Worm (Caenorhabditis elegans) whole organism, L2 larva: ENCODE data around the gene F17H10.2.

Experiments
- C34F6.9 ChIP-seq: fragments of 150-350 bp; optimal IDR thresholded peaks from 2 replicates; lab custom pipeline; 2014; ENCODE audit warnings: missing biosample characterization, missing genetic modification characterization
- F13H6.1 ChIP-seq: sonication (generic microtip); optimal IDR thresholded peaks from 2 replicates; lab custom pipeline; 2016; ENCODE audit warnings: missing genetic modification characterization, missing compliant biosample characterization
- R02D3.7 ChIP-seq: fragments of 150-350 bp; optimal IDR thresholded peaks from 2 replicates; lab custom pipeline; 2014; ENCODE audit warnings: missing biosample characterization, missing genetic modification characterization
- Y55F3AM.14 ChIP-seq: fragments of 200-800 bp; sonication (Bioruptor generic); optimal IDR thresholded peaks from 2 replicates; lab custom pipeline; 2018; ENCODE audit warnings: mild to moderate bottlenecking, missing genetic modification characterization, missing compliant biosample characterization
- alr-1 ChIP-seq: fragments of 150-350 bp; optimal IDR thresholded peaks from 2 replicates; lab custom pipeline; 2014; ENCODE audit warnings: missing biosample characterization, missing genetic modification characterization
- aly-2 ChIP-seq: fragments of 150-350 bp; optimal IDR thresholded peaks from 2 replicates; lab custom pipeline; 2014; ENCODE audit warnings: missing biosample characterization, missing genetic modification characterization
- ama-1 ChIP-seq: fragments of 150-350 bp; optimal IDR thresholded peaks from 2 replicates; lab custom pipeline; 2018; ENCODE audit warnings: inconsistent platforms
- blmp-1 ChIP-seq: sonication (generic microtip); optimal IDR thresholded peaks from 2 replicates; lab custom pipeline; 2017; ENCODE audit warnings: missing genetic modification characterization, mild to moderate bottlenecking, missing compliant biosample characterization, antibody characterized with exemption, moderate library complexity; ENCODE audit not compliant: insufficient read depth
- ceh-16 ChIP-seq: fragments of 150-350 bp; optimal IDR thresholded peaks from 2 replicates; lab custom pipeline; 2014; ENCODE audit warnings: missing biosample characterization, missing genetic modification characterization
- egl-27 ChIP-seq: sonication (generic microtip); optimal IDR thresholded peaks from 3 replicates; lab custom pipeline; 2017; ENCODE audit warnings: missing biosample characterization, missing genetic modification reagents, missing genetic modification characterization
- elt-3 ChIP-seq: sonication (generic microtip); optimal IDR thresholded peaks from 2 replicates; lab custom pipeline; 2017; ENCODE audit warnings: missing biosample characterization, missing genetic modification characterization
- fos-1 ChIP-seq: fragments of 150-350 bp; optimal IDR thresholded peaks from 2 replicates; lab custom pipeline; 2014; ENCODE audit warnings: missing biosample characterization, missing genetic modification characterization
- gmeb-1 ChIP-seq: fragments of 150-350 bp; optimal IDR thresholded peaks from 2 replicates; lab custom pipeline; 2014; ENCODE audit warnings: missing biosample characterization, missing genetic modification characterization
- lin-11 ChIP-seq: fragments of 150-350 bp; sonication (generic microtip); optimal IDR thresholded peaks from 2 replicates; lab custom pipeline; 2014; ENCODE audit warnings: missing biosample characterization, missing genetic modification characterization, inconsistent platforms, mixed read lengths
- lin-13 ChIP-seq: fragments of 150-350 bp; optimal IDR thresholded peaks from 2 replicates; lab custom pipeline; 2014; ENCODE audit warnings: missing biosample characterization, missing genetic modification reagents, missing genetic modification characterization
- lsy-2 ChIP-seq, 2 experiments: fragments of 150-350 bp in 1 of 2; sonication (generic microtip) in 1 of 2; optimal IDR thresholded peaks; 2 replicates each; lab custom pipeline; 2014 to 2017; ENCODE audit warnings: missing biosample characterization in 2 of 2, missing genetic modification characterization in 2 of 2
- mab-5 ChIP-seq: fragments of 150-350 bp; optimal IDR thresholded peaks from 2 replicates; lab custom pipeline; 2014; ENCODE audit warnings: missing biosample characterization, missing genetic modification characterization
- mdl-1 ChIP-seq, 2 experiments: fragments of 150-350 bp in 1 of 2; sonication (generic microtip) in 1 of 2; optimal IDR thresholded peaks; 2 replicates each; lab custom pipeline; 2017; ENCODE audit warnings: missing biosample characterization in 2 of 2, missing genetic modification characterization in 2 of 2
- nhr-10 ChIP-seq: sonication (generic microtip); optimal IDR thresholded peaks from 2 replicates; lab custom pipeline; 2017; ENCODE audit warnings: missing biosample characterization, missing genetic modification characterization
- nhr-11 ChIP-seq: fragments of 150-350 bp; optimal IDR thresholded peaks from 2 replicates; lab custom pipeline; 2014; ENCODE audit warnings: missing biosample characterization, missing genetic modification characterization
- nhr-12 ChIP-seq: fragments of 150-350 bp; optimal IDR thresholded peaks from 2 replicates; lab custom pipeline; 2014; ENCODE audit warnings: missing biosample characterization, missing genetic modification characterization
- nhr-129 ChIP-seq: fragments of 150-350 bp; optimal IDR thresholded peaks from 2 replicates; lab custom pipeline; 2014; ENCODE audit warnings: missing biosample characterization, missing genetic modification characterization
- nhr-237 ChIP-seq: fragments of 150-350 bp; optimal IDR thresholded peaks from 2 replicates; lab custom pipeline; 2014; ENCODE audit warnings: missing biosample characterization, missing genetic modification characterization
- nhr-25 ChIP-seq: fragments of 150-350 bp; sonication (generic microtip); optimal IDR thresholded peaks from 3 replicates; lab custom pipeline; 2014; ENCODE audit warnings: missing biosample characterization, missing genetic modification characterization
- nhr-6 ChIP-seq: fragments of 150-350 bp; optimal IDR thresholded peaks from 2 replicates; lab custom pipeline; 2014; ENCODE audit warnings: missing biosample characterization, missing genetic modification characterization
- nhr-77 ChIP-seq: fragments of 150-350 bp; optimal IDR thresholded peaks from 2 replicates; lab custom pipeline; 2014; ENCODE audit warnings: missing biosample characterization, missing genetic modification characterization
- peb-1 ChIP-seq: fragments of 150-350 bp; optimal IDR thresholded peaks from 2 replicates; lab custom pipeline; 2014; ENCODE audit warnings: missing biosample characterization, missing genetic modification characterization
- sem-4 ChIP-seq: fragments of 150-350 bp; optimal IDR thresholded peaks from 2 replicates; lab custom pipeline; 2014; ENCODE audit warnings: missing biosample characterization, missing genetic modification reagents, missing genetic modification characterization
- skn-1 ChIP-seq: sonication (generic microtip); optimal IDR thresholded peaks from 2 replicates; lab custom pipeline; 2017; ENCODE audit warnings: missing biosample characterization, missing genetic modification characterization
- sma-3 ChIP-seq: sonication (generic microtip); optimal IDR thresholded peaks from 2 replicates; lab custom pipeline; 2016; ENCODE audit warnings: missing genetic modification reagents, missing genetic modification characterization, missing compliant biosample characterization
- snpc-4 ChIP-seq: fragments of 150-350 bp; optimal IDR thresholded peaks from 2 replicates; lab custom pipeline; 2014; ENCODE audit warnings: missing biosample characterization, missing genetic modification characterization
- ztf-11 ChIP-seq: sonication (generic microtip); optimal IDR thresholded peaks from 2 replicates; lab custom pipeline; 2017; ENCODE audit warnings: missing biosample characterization, missing genetic modification characterization
- ztf-4 ChIP-seq: fragments of 150-350 bp; optimal IDR thresholded peaks from 2 replicates; lab custom pipeline; 2014; ENCODE audit warnings: missing biosample characterization, missing genetic modification characterization

F17H10.2 gene

ce11 chrX:13077872-13078271 is 35.7 kb upstream of the F17H10.2 start, which contains the start of gene K03A11.4:
TSS of gene K03A11.4 (plus strand) at chrX:13078172.
- TF ChIP-seq nhr-10 (tag; lab: Kevin White, UChicago) (no peak), aly-2 (tag; lab: Kevin White, UChicago) (no peak), nhr-237 (tag; lab: Kevin White, UChicago) (no peak), F13H6.1 (tag; lab: Kevin White, UChicago) (no peak), lin-13 (GFP tag; lab: Kevin White, UChicago) (no peak), lsy-2 (tag; optimal IDR thresholded peaks at IDR 0.05; lab: Kevin White, UChicago) (no peak), mab-5 (tag; lab: Kevin White, UChicago) (no peak), snpc-4 (no peak)

DNA sequence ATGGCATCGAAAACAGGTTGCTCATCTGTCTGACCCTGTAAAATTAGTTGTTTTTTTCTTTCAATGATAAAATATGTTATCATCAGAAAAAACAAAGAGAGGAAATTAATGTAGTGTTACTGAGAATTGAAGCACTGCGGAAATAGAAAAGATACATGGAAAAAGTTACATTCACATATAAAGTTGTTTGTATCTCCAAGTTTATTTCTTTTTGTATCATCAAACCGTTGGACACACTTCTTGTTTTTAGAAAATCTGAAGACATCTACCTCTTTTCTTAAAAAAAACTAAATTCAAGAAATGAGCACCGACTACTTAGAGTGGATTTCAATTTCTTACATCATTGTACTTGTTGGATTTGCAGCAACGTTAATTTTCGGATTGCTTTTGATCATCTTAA is 31.2 kb upstream of the F17H10.2 start, which contains the start of gene str-10:
Gene str-10, plus strand, starts transcription at position 301 of the 400 bp plus-strand sequence.
- TF ChIP-seq ztf-11 (tag; lab: Kevin White, UChicago) (no peak), alr-1 (tag; lab: Kevin White, UChicago) (no peak), elt-3 (tag; lab: Kevin White, UChicago) (no peak), nhr-237 (tag; lab: Kevin White, UChicago) (no peak), skn-1 (tag; lab: Kevin White, UChicago) (no peak), nhr-129 (tag; lab: Kevin White, UChicago) (no peak), ztf-4 (tag; lab: Kevin White, UChicago) (no peak)
- TF ChIP-seq, all 48 proteins: peak for 0

DNA sequence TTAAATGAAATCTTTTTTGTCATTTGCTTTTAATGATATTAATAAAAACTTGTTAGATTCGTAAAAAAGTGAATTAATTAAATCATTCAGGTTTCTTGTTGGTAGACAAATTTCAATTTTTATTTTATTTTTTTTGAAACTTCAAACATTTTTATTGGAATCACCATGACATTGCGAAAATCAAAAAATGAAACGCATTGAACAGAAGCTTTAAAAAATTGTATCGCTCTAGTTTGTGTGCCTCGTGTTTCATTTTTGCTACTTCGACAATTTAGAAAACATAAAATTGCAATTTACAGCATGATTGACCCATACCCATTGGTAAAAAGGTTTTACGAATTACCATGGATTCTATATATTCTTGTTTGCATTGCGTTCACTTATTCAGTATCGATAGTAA is 29.3 kb upstream of the F17H10.2 start, which contains the start of gene R03G8.1:
Gene R03G8.1, plus strand, starts transcription at position 301 of the 400 bp plus-strand sequence.
- TF ChIP-seq nhr-12 (tag; lab: Kevin White, UChicago) (no peak), lin-11 (no peak), mdl-1 (tag; optimal IDR thresholded peaks at IDR 0.05; lab: Kevin White, UChicago) (no peak), nhr-129 (tag; lab: Kevin White, UChicago) (no peak)
- TF ChIP-seq, all 48 proteins: peak for 0

ce11 chrX:13088539-13088938 is 25.0 kb upstream of the F17H10.2 start:
- TF ChIP-seq fos-1 (tag; lab: Kevin White, UChicago) (peak; percentile 55), egl-27 (tag; lab: Kevin White, UChicago) (no peak)

DNA sequence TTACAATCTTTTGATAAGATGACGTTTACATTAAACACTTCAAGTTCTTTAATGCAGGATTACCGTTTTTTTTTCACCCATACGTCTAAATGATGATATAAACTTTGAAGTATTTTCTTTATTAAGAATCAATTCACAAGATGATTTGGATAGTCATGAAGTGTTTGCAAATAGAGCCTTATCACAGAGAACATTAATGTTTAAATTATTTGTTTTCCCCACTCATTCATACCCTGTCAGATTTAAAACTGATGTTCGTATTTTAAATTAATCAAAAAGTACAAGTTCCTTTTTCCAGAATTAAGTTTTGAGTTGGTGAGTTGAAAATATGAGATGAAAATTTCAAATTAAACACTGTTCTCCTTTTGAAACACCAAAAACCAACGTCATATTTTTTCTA is 22.9 kb upstream of the F17H10.2 start, which contains the start of gene R03G8.3:
Gene R03G8.3, plus strand, starts transcription at position 301 of the 400 bp plus-strand sequence.
- TF ChIP-seq nhr-129 (tag; lab: Kevin White, UChicago) (no peak), lsy-2 (tag; optimal IDR thresholded peaks at IDR 0.05; lab: Kevin White, UChicago) (no peak), blmp-1 (tag; lab: Kevin White, UChicago) (no peak), nhr-11 (tag; lab: Kevin White, UChicago) (no peak), lin-13 (GFP tag; lab: Kevin White, UChicago) (no peak), C34F6.9 (no peak), gmeb-1 (no peak), sem-4 (tag; lab: Kevin White, UChicago) (no peak), nhr-6 (tag; lab: Kevin White, UChicago) (no peak), peb-1 (tag; lab: Kevin White, UChicago) (no peak), R02D3.7 (no peak)

ce11 chrX:13091199-13091598 is 22.4 kb upstream of the F17H10.2 start:
- TF ChIP-seq aly-2 (tag; lab: Kevin White, UChicago) (no peak), nhr-237 (tag; lab: Kevin White, UChicago) (no peak), peb-1 (tag; lab: Kevin White, UChicago) (no peak), sem-4 (tag; lab: Kevin White, UChicago) (no peak), sma-3 (GFP tag; lab: Kevin White, UChicago) (no peak), ztf-4 (tag; lab: Kevin White, UChicago) (no peak)

DNA sequence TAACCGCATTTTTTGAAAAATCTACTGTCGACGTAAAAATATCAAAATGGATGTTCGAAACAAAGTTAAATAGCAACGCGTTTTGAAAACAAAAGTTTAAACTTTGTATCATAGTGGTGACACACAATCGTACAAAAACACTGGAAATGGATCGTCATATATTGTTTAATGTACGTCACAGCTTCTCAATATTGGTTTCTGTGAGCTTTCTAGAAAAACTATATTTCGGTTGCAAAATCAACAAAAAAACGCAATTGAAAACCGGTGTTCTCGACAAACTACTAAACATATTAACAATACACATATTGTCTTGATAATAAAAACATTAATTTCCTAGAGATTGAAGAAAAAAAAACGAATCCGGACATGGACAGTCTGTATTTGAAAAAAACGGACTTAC is 13.2 kb upstream of the F17H10.2 start, which contains the start of gene R03G8.6:
Gene R03G8.6, minus strand, starts transcription at position 101 of the 400 bp plus-strand sequence.
- TF ChIP-seq ceh-16 (tag; lab: Kevin White, UChicago) (no peak), mdl-1 (tag; optimal IDR thresholded peaks at IDR 0.05; lab: Kevin White, UChicago) (no peak), Y55F3AM.14 (no peak), gmeb-1 (no peak), blmp-1 (tag; lab: Kevin White, UChicago) (no peak), nhr-25 (tag; lab: Kevin White, UChicago) (no peak), fos-1 (tag; lab: Kevin White, UChicago) (no peak), ama-1 (lab: Kevin White, UChicago) (no peak), nhr-77 (tag; lab: Kevin White, UChicago) (no peak)
